Worm (Caenorhabditis elegans) whole organism, L4/young adult: ENCODE data around the gene B0403.3.

Experiments used
- W03F9.2 ChIP-seq: fragments of 150-350 bp; optimal IDR thresholded peaks from 2 replicates; lab custom pipeline; 2014; ENCODE audit warnings: missing biosample characterization, missing genetic modification characterization
- him-1 ChIP-seq: sonication (generic microtip); optimal IDR thresholded peaks from 2 replicates; lab custom pipeline; 2016; ENCODE audit warnings: missing genotype, missing genetic modification reagents, missing genetic modification characterization, missing compliant biosample characterization

- peak; percentile 60 for TF ChIP-seq him-1 (tag; lab: Kevin White, UChicago)
- TF ChIP-seq W03F9.2 (tag; lab: Kevin White, UChicago), result peak; percentile 81
Observed at ce11 chrX:7068400-7068799, 5.3 kb upstream of the B0403.3 start, which contains the start of gene pdi-6.
